Fruit fly (Drosophila melanogaster) whole organism, embryonic: Measurements from ENCODE around the gene CG14696.

Source experiments
- Antp ChIP-seq: fragments of 200-800 bp; sonication (Bioruptor generic); optimal IDR thresholded peaks from 3 replicates; lab custom pipeline; 2016; ENCODE audit warnings: missing biosample characterization, missing genetic modification characterization
- Atf3 ChIP-seq: fragments of 200-800 bp; sonication (Bioruptor generic); optimal IDR thresholded peaks from 3 replicates; lab custom pipeline; 2016; ENCODE audit warnings: missing biosample characterization, missing genetic modification characterization
- CG10274 ChIP-seq: fragments of 200-800 bp; sonication (Bioruptor generic); optimal IDR thresholded peaks from 3 replicates; lab custom pipeline; 2017; ENCODE audit warnings: missing biosample characterization, mild to moderate bottlenecking, missing genetic modification characterization
- CG10543 ChIP-seq: fragments of 200-800 bp; sonication (Bioruptor generic); optimal IDR thresholded peaks from 3 replicates; lab custom pipeline; 2017; ENCODE audit warnings: missing biosample characterization, mild to moderate bottlenecking, missing genetic modification characterization, moderate library complexity
- CG11093 ChIP-seq: fragments of 200-800 bp; sonication (Bioruptor generic); IDR thresholded peaks from 3 replicates; pipeline ENCODE4 v1.3.6; 2022; ENCODE audit warnings: missing biosample characterization, missing genetic modification characterization
- CG11398 ChIP-seq: fragments of 200-800 bp; sonication (Bioruptor generic); optimal IDR thresholded peaks from 2 replicates; lab custom pipeline; 2016; ENCODE audit warnings: missing biosample characterization, missing genetic modification characterization
- CG11560 ChIP-seq: fragments of 200-800 bp; sonication (Bioruptor generic); IDR thresholded peaks from 3 replicates; pipeline ENCODE4 v1.3.6; 2022; ENCODE audit warnings: missing biosample characterization, missing genetic modification characterization
- CG13775 ChIP-seq: fragments of 200-800 bp; sonication (Bioruptor generic); optimal IDR thresholded peaks from 3 replicates; lab custom pipeline; 2017; ENCODE audit warnings: missing biosample characterization, mild to moderate bottlenecking, missing genetic modification characterization
- CG16779 ChIP-seq: fragments of 200-800 bp; sonication (Bioruptor generic); IDR thresholded peaks from 2 replicates; pipeline ENCODE4 v1.3.6; 2022; ENCODE audit warnings: missing biosample characterization, missing genetic modification characterization
- CG2116 ChIP-seq: fragments of 200-800 bp; sonication (Bioruptor generic); optimal IDR thresholded peaks from 3 replicates; lab custom pipeline; 2018; ENCODE audit warnings: missing biosample characterization, mild to moderate bottlenecking, missing genetic modification characterization
- CG2889 ChIP-seq: fragments of 200-800 bp; sonication (Bioruptor generic); IDR thresholded peaks from 3 replicates; pipeline ENCODE4 v1.3.6; 2022; ENCODE audit warnings: missing biosample characterization, missing genetic modification characterization
- CG33213 ChIP-seq: fragments of 200-800 bp; sonication (Bioruptor generic); optimal IDR thresholded peaks from 3 replicates; lab custom pipeline; 2016; ENCODE audit warnings: missing biosample characterization, missing genetic modification characterization
- CG4404 ChIP-seq: fragments of 200-800 bp; sonication (Bioruptor generic); IDR thresholded peaks from 2 replicates; pipeline ENCODE4 v1.3.6; 2022; ENCODE audit warnings: missing biosample characterization, missing genetic modification characterization
- CG6689 ChIP-seq: fragments of 200-800 bp; sonication (Bioruptor generic); IDR thresholded peaks from 2 replicates; pipeline ENCODE4 v1.3.6; 2022; ENCODE audit warnings: missing biosample characterization, missing genetic modification characterization
- CG6813 ChIP-seq: fragments of 200-800 bp; sonication (Bioruptor generic); optimal IDR thresholded peaks from 2 replicates; lab custom pipeline; 2017; ENCODE audit warnings: missing biosample characterization, missing genetic modification characterization, mild to moderate bottlenecking, moderate library complexity, missing genetic modification reagents
- CG7786 ChIP-seq: fragments of 200-800 bp; sonication (Bioruptor generic); optimal IDR thresholded peaks from 2 replicates; lab custom pipeline; 2016; ENCODE audit warnings: missing biosample characterization, missing genetic modification characterization
- CG7839 ChIP-seq: fragments of 200-800 bp; sonication (Bioruptor generic); optimal IDR thresholded peaks from 3 replicates; lab custom pipeline; 2018; ENCODE audit warnings: missing biosample characterization, mild to moderate bottlenecking, missing genetic modification characterization, moderate library complexity
- CG7928 ChIP-seq: fragments of 200-800 bp; sonication (Bioruptor generic); optimal IDR thresholded peaks from 2 replicates; lab custom pipeline; 2017; ENCODE audit warnings: missing biosample characterization, mild to moderate bottlenecking, missing genetic modification characterization
- CG8944 ChIP-seq: fragments of 200-800 bp; sonication (Bioruptor generic); optimal IDR thresholded peaks from 3 replicates; lab custom pipeline; 2016; ENCODE audit warnings: missing biosample characterization, missing genetic modification characterization
- CG9727 ChIP-seq: fragments of 200-800 bp; sonication (Bioruptor generic); optimal IDR thresholded peaks from 3 replicates; lab custom pipeline; 2017; ENCODE audit warnings: missing biosample characterization, mild to moderate bottlenecking, missing genetic modification characterization
- CG9817 ChIP-seq: fragments of 200-800 bp; sonication (Bioruptor generic); optimal IDR thresholded peaks from 2 replicates; lab custom pipeline; 2018; ENCODE audit warnings: missing biosample characterization, mild to moderate bottlenecking, missing genetic modification characterization, moderate library complexity
- Dfd ChIP-seq, 2 experiments: fragments of >200 bp; optimal IDR thresholded peaks; 2 replicates each; lab custom pipeline; 2017; ENCODE audit warnings: missing biosample characterization in 2 of 2, missing genetic modification characterization in 2 of 2
- Dip2 ChIP-seq: fragments of 200-800 bp; sonication (Bioruptor generic); IDR thresholded peaks from 2 replicates; pipeline ENCODE4 v1.3.6; 2022; ENCODE audit warnings: missing biosample characterization, missing genetic modification characterization
- Elba2 ChIP-seq: fragments of 200-800 bp; sonication (Bioruptor generic); optimal IDR thresholded peaks from 3 replicates; lab custom pipeline; 2016; ENCODE audit warnings: missing biosample characterization, missing genetic modification characterization
- Fer2 ChIP-seq: fragments of 200-800 bp; sonication (Bioruptor generic); optimal IDR thresholded peaks from 2 replicates; lab custom pipeline; 2018; ENCODE audit warnings: missing biosample characterization, mild to moderate bottlenecking, missing genetic modification characterization, moderate library complexity
- HLH54F ChIP-seq: fragments of 200-800 bp; sonication (Bioruptor generic); optimal IDR thresholded peaks from 3 replicates; lab custom pipeline; 2016; ENCODE audit warnings: missing biosample characterization, missing genetic modification characterization
- Hsf ChIP-seq: fragments of 200-800 bp; sonication (Bioruptor generic); optimal IDR thresholded peaks from 3 replicates; lab custom pipeline; 2016; ENCODE audit warnings: missing biosample characterization, missing genetic modification characterization
- Lhr ChIP-seq: fragments of 200-800 bp; sonication (Bioruptor generic); optimal IDR thresholded peaks from 3 replicates; lab custom pipeline; 2017; ENCODE audit warnings: mild to moderate bottlenecking, missing biosample characterization, missing genetic modification reagents, missing genetic modification characterization
- MTF-1 ChIP-seq: fragments of 200-800 bp; sonication (Bioruptor generic); optimal IDR thresholded peaks from 2 replicates; lab custom pipeline; 2018; ENCODE audit warnings: missing biosample characterization, mild to moderate bottlenecking, missing genetic modification characterization, borderline replicate concordance
- Mad ChIP-seq: fragments of 200-800 bp; sonication (Bioruptor generic); optimal IDR thresholded peaks from 2 replicates; lab custom pipeline; 2016; ENCODE audit warnings: missing biosample characterization, missing genetic modification characterization
- NK7.1 ChIP-seq: fragments of 200-800 bp; sonication (Bioruptor generic); optimal IDR thresholded peaks from 3 replicates; lab custom pipeline; 2016; ENCODE audit warnings: missing biosample characterization, missing genetic modification characterization
- Ravus ChIP-seq: fragments of 200-800 bp; sonication (Bioruptor generic); IDR thresholded peaks from 2 replicates; pipeline ENCODE4 v1.3.6; 2022; ENCODE audit warnings: missing biosample characterization, missing genetic modification characterization
- Trl ChIP-seq, 3 experiments: fragments of >200 bp in 2 of 3; fragments of 200-800 bp in 1 of 3; sonication (Bioruptor generic) in 1 of 3; optimal IDR thresholded peaks; 2 replicates in 1 of 3; 3 replicates in 2 of 3; lab custom pipeline; 2016 to 2017; ENCODE audit warnings: missing biosample characterization in 1 of 3, missing genetic modification characterization in 1 of 3
- Xrp1 ChIP-seq: fragments of 200-800 bp; sonication (Bioruptor generic); IDR thresholded peaks from 2 replicates; pipeline ENCODE4 v1.3.6; 2022; ENCODE audit warnings: missing biosample characterization, missing genetic modification characterization
- az2 ChIP-seq: fragments of 200-800 bp; sonication (Bioruptor generic); optimal IDR thresholded peaks from 3 replicates; lab custom pipeline; 2016; ENCODE audit warnings: missing biosample characterization, missing genetic modification characterization
- bcd ChIP-seq: fragments of 200-800 bp; sonication (Bioruptor generic); optimal IDR thresholded peaks from 2 replicates; lab custom pipeline; 2017; ENCODE audit warnings: missing biosample characterization, mild to moderate bottlenecking, missing genetic modification characterization
- cato ChIP-seq: fragments of 200-800 bp; sonication (Bioruptor generic); optimal IDR thresholded peaks from 2 replicates; lab custom pipeline; 2016; ENCODE audit warnings: missing biosample characterization, missing genetic modification characterization, borderline replicate concordance
- caup ChIP-seq: fragments of 200-800 bp; sonication (Bioruptor generic); optimal IDR thresholded peaks from 3 replicates; lab custom pipeline; 2017; ENCODE audit warnings: missing biosample characterization, mild to moderate bottlenecking, missing genetic modification characterization, moderate library complexity; ENCODE audit not compliant: severe bottlenecking
- chm ChIP-seq: fragments of 200-800 bp; sonication (Bioruptor generic); IDR thresholded peaks from 2 replicates; pipeline ENCODE4 v1.3.6; 2022; ENCODE audit warnings: missing biosample characterization, missing genetic modification characterization
- crol ChIP-seq: fragments of 200-800 bp; sonication (Bioruptor generic); IDR thresholded peaks from 2 replicates; pipeline ENCODE4 v1.3.6; 2022; ENCODE audit warnings: missing biosample characterization, missing genetic modification characterization
- da ChIP-seq: fragments of 200-800 bp; sonication (Bioruptor generic); optimal IDR thresholded peaks from 2 replicates; lab custom pipeline; 2016; ENCODE audit warnings: missing biosample characterization, missing genetic modification characterization
- fd96Cb ChIP-seq: fragments of 200-800 bp; sonication (Bioruptor generic); optimal IDR thresholded peaks from 2 replicates; lab custom pipeline; 2018; ENCODE audit warnings: missing biosample characterization, mild to moderate bottlenecking, missing genetic modification characterization, moderate library complexity
- gsb-n ChIP-seq: fragments of 200-800 bp; sonication (Bioruptor generic); optimal IDR thresholded peaks from 3 replicates; lab custom pipeline; 2018; ENCODE audit warnings: missing biosample characterization, mild to moderate bottlenecking, missing genetic modification characterization
- mld ChIP-seq: fragments of 200-800 bp; sonication (Bioruptor generic); IDR thresholded peaks from 3 replicates; pipeline ENCODE4 v1.3.6; 2022; ENCODE audit warnings: missing biosample characterization, missing genetic modification characterization; ENCODE audit not compliant: partially characterized antibody
- shn ChIP-seq: fragments of 200-800 bp; sonication (Bioruptor generic); optimal IDR thresholded peaks from 3 replicates; lab custom pipeline; 2016; ENCODE audit warnings: missing biosample characterization, missing genetic modification characterization
- sima ChIP-seq: fragments of 200-800 bp; sonication (Bioruptor generic); optimal IDR thresholded peaks from 2 replicates; lab custom pipeline; 2016; ENCODE audit warnings: missing biosample characterization, missing genetic modification characterization
- sisA ChIP-seq: fragments of 200-800 bp; sonication (Bioruptor generic); IDR thresholded peaks from 2 replicates; pipeline ENCODE4 v1.3.6; 2022; ENCODE audit warnings: missing biosample characterization, missing genetic modification characterization
- sug ChIP-seq: fragments of 200-800 bp; optimal IDR thresholded peaks from 2 replicates; lab custom pipeline; 2019; ENCODE audit warnings: missing biosample characterization, mild to moderate bottlenecking, missing genetic modification characterization, moderate library complexity
- tna ChIP-seq: fragments of 200-800 bp; sonication (Bioruptor generic); IDR thresholded peaks from 2 replicates; pipeline ENCODE4 v1.3.6; 2022; ENCODE audit warnings: missing biosample characterization, missing genetic modification characterization; ENCODE audit not compliant: partially characterized antibody
- ttk ChIP-seq: fragments of 200-800 bp; sonication (Bioruptor generic); IDR thresholded peaks from 2 replicates; pipeline ENCODE4 v2.1.2; 2022; ENCODE audit warnings: missing biosample characterization, missing genetic modification characterization
- twi ChIP-seq: fragments of 200-800 bp; optimal IDR thresholded peaks from 2 replicates; lab custom pipeline; 2019; ENCODE audit warnings: missing biosample characterization, mild to moderate bottlenecking, missing genetic modification characterization, moderate library complexity

Gene CG14696

dm6 chr3R:10868427-10868962 lies 16.3 kb downstream of the CG14696 start, which contains the start of the genes SelR and Tsp86D (continued):
- TF ChIP-seq CG8944 (GFP tag; lab: Kevin White, UChicago) (no peak), CG16779 (GFP tag; lab: Robert Waterston, UW) (no peak), Ravus (GFP tag; lab: Robert Waterston, UW) (no peak), CG11560 (tag; lab: Robert Waterston, UW) (no peak), CG2116 (peak; percentile 45), CG9727 (GFP tag; lab: Kevin White, UChicago) (peak; percentile 42), shn (GFP tag; lab: Kevin White, UChicago) (no peak), twi (tag; lab: Kevin White, UChicago) (no peak), Hsf (no peak), caup (GFP tag; lab: Kevin White, UChicago) (peak; percentile 42), CG13775 (GFP tag; lab: Kevin White, UChicago) (peak; percentile 6), crol (GFP tag; lab: Robert Waterston, UW) (no peak), Mad (no peak), Trl (optimal IDR thresholded peaks at IDR 0.05; lab: Kevin White, UChicago) (no peak), Trl (GFP tag; optimal IDR thresholded peaks at IDR 0.05; lab: Kevin White, UChicago) (no peak), CG2889 (GFP tag; lab: Robert Waterston, UW) (no peak), Dfd (GFP tag; optimal IDR thresholded peaks at IDR 0.05; lab: Kevin White, UChicago) (no peak), CG7839 (tag; lab: Kevin White, UChicago) (peak; percentile 39), gsb-n (tag; lab: Kevin White, UChicago) (peak; percentile 16), da (GFP tag; lab: Kevin White, UChicago) (peak; percentile 75), CG7928 (GFP tag; lab: Kevin White, UChicago) (peak; percentile 22), CG11093 (no peak), az2 (GFP tag; lab: Kevin White, UChicago) (no peak), MTF-1 (GFP tag; lab: Kevin White, UChicago) (peak; percentile 55), CG6689 (no peak), mld (no peak), CG11398 (GFP tag; lab: Kevin White, UChicago) (no peak), CG9817 (no peak), Lhr (peak; percentile 7), CG10543 (GFP tag; lab: Kevin White, UChicago) (peak; percentile 67), sima (GFP tag; lab: Kevin White, UChicago) (no peak), CG33213 (GFP tag; lab: Kevin White, UChicago) (peak; percentile 27), sisA (GFP tag; lab: Robert Waterston, UW) (no peak), CG10274 (GFP tag; lab: Kevin White, UChicago) (no peak), ttk (GFP tag; lab: Robert Waterston, UW) (0 out of 2 replicates have a peak, but pooled peaks have one; percentile 17), Dip2 (GFP tag; lab: Robert Waterston, UW) (no peak), tna (GFP tag; lab: Robert Waterston, UW) (no peak; the same call in none of the 2 replicates), CG7786 (GFP tag; lab: Kevin White, UChicago) (no peak), bcd (GFP tag; lab: Kevin White, UChicago) (peak; percentile 24), chm (GFP tag; lab: Robert Waterston, UW) (no peak), Xrp1 (no peak), sug (tag; lab: Kevin White, UChicago) (peak; percentile 95), CG4404 (GFP tag; lab: Robert Waterston, UW) (no peak), HLH54F (GFP tag; lab: Kevin White, UChicago) (no peak), NK7.1 (GFP tag; lab: Kevin White, UChicago) (no peak), fd96Cb (tag; lab: Kevin White, UChicago) (no peak), Fer2 (tag; lab: Kevin White, UChicago) (no peak), Antp (GFP tag; lab: Kevin White, UChicago) (peak; percentile 17), cato (no peak), Atf3 (GFP tag; lab: Kevin White, UChicago) (no peak), CG6813 (GFP tag; lab: Kevin White, UChicago) (no peak), Elba2 (GFP tag; lab: Kevin White, UChicago) (peak; percentile 68)
